Worm (Caenorhabditis elegans) whole organism, early embryonic: Measurements from ENCODE around the gene ceh-53.

Experiments
- B0310.2 ChIP-seq: sonication (generic microtip); optimal IDR thresholded peaks from 2 replicates; lab custom pipeline; 2016; ENCODE audit warnings: mild to moderate bottlenecking, missing genetic modification characterization, missing compliant biosample characterization
- F13C5.2 ChIP-seq: sonication (generic microtip); optimal IDR thresholded peaks from 2 replicates; lab custom pipeline; 2017; ENCODE audit warnings: mild to moderate bottlenecking, missing genetic modification characterization, inconsistent platforms, missing compliant biosample characterization
- ama-1 ChIP-seq: fragments of 150-350 bp; optimal IDR thresholded peaks from 2 replicates; lab custom pipeline; 2014
- ceh-13 ChIP-seq: fragments of 200-800 bp; sonication (Bioruptor generic); optimal IDR thresholded peaks from 2 replicates; lab custom pipeline; 2018; ENCODE audit warnings: mild to moderate bottlenecking, missing genetic modification characterization, missing compliant biosample characterization
- ets-7 ChIP-seq: sonication (generic microtip); optimal IDR thresholded peaks from 2 replicates; lab custom pipeline; 2016; ENCODE audit warnings: missing genotype, missing genetic modification characterization, missing compliant biosample characterization
- hmg-4 ChIP-seq: fragments of 200-800 bp; sonication (Bioruptor generic); optimal IDR thresholded peaks from 2 replicates; lab custom pipeline; 2018; ENCODE audit warnings: mild to moderate bottlenecking, missing genetic modification characterization, missing compliant biosample characterization
- hnd-1 ChIP-seq: sonication (generic microtip); optimal IDR thresholded peaks from 2 replicates; lab custom pipeline; 2016; ENCODE audit warnings: missing genetic modification characterization, missing compliant biosample characterization
- pes-1 ChIP-seq: fragments of 200-800 bp; sonication (Bioruptor generic); IDR thresholded peaks from 2 replicates; pipeline ENCODE4 v1.3.6; 2022; ENCODE audit warnings: missing genetic modification reagents, missing genetic modification characterization, missing compliant biosample characterization
- scrt-1 ChIP-seq: fragments of 200-800 bp; sonication (Bioruptor generic); IDR thresholded peaks from 2 replicates; pipeline ENCODE4 v1.3.6; 2022; ENCODE audit warnings: missing genetic modification characterization, missing compliant biosample characterization
- tbx-11 ChIP-seq: fragments of 200-800 bp; sonication (Bioruptor generic); IDR thresholded peaks from 2 replicates; pipeline ENCODE4 v1.3.6; 2022; ENCODE audit warnings: missing genetic modification characterization, missing compliant biosample characterization
- tbx-37 ChIP-seq: fragments of 200-800 bp; sonication (Bioruptor generic); conservative IDR thresholded peaks from 2 replicates; pipeline ENCODE4 v1.3.6; 2022; ENCODE audit warnings: missing genetic modification reagents, missing genetic modification characterization, missing compliant biosample characterization
- tra-4 ChIP-seq: sonication (generic microtip); optimal IDR thresholded peaks from 2 replicates; lab custom pipeline; 2017; ENCODE audit warnings: missing genetic modification characterization, missing compliant biosample characterization

- no peak for TF ChIP-seq tbx-37 (GFP tag; lab: Robert Waterston, UW)
- no peak for TF ChIP-seq hmg-4 (GFP tag; lab: Kevin White, UChicago)
- TF ChIP-seq B0310.2 (tag; lab: Kevin White, UChicago): no peak
- TF ChIP-seq ama-1 (lab: Kevin White, UChicago): no peak
- TF ChIP-seq tbx-11 (GFP tag; lab: Robert Waterston, UW): no peak
- TF ChIP-seq tra-4: no peak
- no peak for TF ChIP-seq ceh-13
- TF ChIP-seq ets-7: no peak
- TF ChIP-seq pes-1 (GFP tag; lab: Robert Waterston, UW): no peak
- TF ChIP-seq F13C5.2 (tag; lab: Kevin White, UChicago): no peak
- no peak for TF ChIP-seq hnd-1 (tag; lab: Kevin White, UChicago)
- no peak for TF ChIP-seq scrt-1 (GFP tag; lab: Robert Waterston, UW)
These were observed 34.2 kb downstream of the ceh-53 start, which contains the start of gene M57.1 for ce11 chrIV:3532167-3532566.
